Fruit fly (Drosophila melanogaster) whole organism, embryonic: ENCODE measurements around the gene CG43796.

ENCODE experiments used
- Abd-B ChIP-seq: fragments of 200-800 bp; sonication (Bioruptor generic); optimal IDR thresholded peaks from 2 replicates; lab custom pipeline; 2018; ENCODE audit warnings: missing biosample characterization, mild to moderate bottlenecking, missing genetic modification characterization, moderate library complexity
- Ada2b ChIP-seq: fragments of 200-800 bp; sonication (Bioruptor generic); IDR thresholded peaks from 2 replicates; pipeline ENCODE4 v1.3.6; 2022; ENCODE audit warnings: missing biosample characterization, missing genetic modification characterization
- Atf-2 ChIP-seq: fragments of 200-800 bp; sonication (Bioruptor generic); optimal IDR thresholded peaks from 2 replicates; lab custom pipeline; 2016; ENCODE audit warnings: missing biosample characterization, missing genetic modification characterization
- Atf6 ChIP-seq: fragments of 200-800 bp; sonication (Bioruptor generic); IDR thresholded peaks from 2 replicates; pipeline ENCODE4 v1.3.6; 2022; ENCODE audit warnings: missing biosample characterization, missing genetic modification characterization
- Bdp1 ChIP-seq: fragments of 200-800 bp; sonication (Bioruptor generic); optimal IDR thresholded peaks from 3 replicates; lab custom pipeline; 2016; ENCODE audit warnings: missing biosample characterization, missing genetic modification characterization
- CG10209 ChIP-seq: fragments of 200-800 bp; sonication (Bioruptor generic); optimal IDR thresholded peaks from 3 replicates; lab custom pipeline; 2017; ENCODE audit warnings: missing biosample characterization, mild to moderate bottlenecking, missing genetic modification characterization, missing genetic modification reagents
- CG12769 ChIP-seq: fragments of 200-800 bp; sonication (Bioruptor generic); optimal IDR thresholded peaks from 2 replicates; lab custom pipeline; 2019; ENCODE audit warnings: missing biosample characterization, mild to moderate bottlenecking, missing genetic modification characterization, moderate library complexity
- CG14965 ChIP-seq: fragments of 200-800 bp; sonication (Bioruptor generic); optimal IDR thresholded peaks from 2 replicates; lab custom pipeline; 2016; ENCODE audit warnings: missing biosample characterization, missing genetic modification characterization, borderline replicate concordance
- CG1602 ChIP-seq: fragments of 200-800 bp; sonication (Bioruptor generic); optimal IDR thresholded peaks from 3 replicates; lab custom pipeline; 2016; ENCODE audit warnings: missing biosample characterization, missing genetic modification characterization
- CG16813 ChIP-seq: fragments of 200-800 bp; sonication (Bioruptor generic); IDR thresholded peaks from 3 replicates; pipeline ENCODE4 v1.3.6; 2022; ENCODE audit warnings: missing biosample characterization, missing genetic modification characterization; ENCODE audit not compliant: partially characterized antibody
- CG18011 ChIP-seq: fragments of 200-800 bp; sonication (Bioruptor generic); optimal IDR thresholded peaks from 2 replicates; lab custom pipeline; 2017; ENCODE audit warnings: missing biosample characterization, missing genetic modification characterization, mild to moderate bottlenecking, moderate library complexity, missing genotype
- CG1832 ChIP-seq: fragments of 200-800 bp; sonication (Bioruptor generic); optimal IDR thresholded peaks from 2 replicates; lab custom pipeline; 2017; ENCODE audit warnings: missing biosample characterization, mild to moderate bottlenecking, missing genetic modification characterization, inconsistent platforms
- CG2202 ChIP-seq: fragments of 200-800 bp; sonication (Bioruptor generic); optimal IDR thresholded peaks from 2 replicates; lab custom pipeline; 2018; ENCODE audit warnings: missing biosample characterization, mild to moderate bottlenecking, missing genetic modification characterization
- CG30431 ChIP-seq: fragments of 200-800 bp; sonication (Bioruptor generic); optimal IDR thresholded peaks from 2 replicates; lab custom pipeline; 2017; ENCODE audit warnings: missing biosample characterization, missing genetic modification characterization
- CG6854 ChIP-seq: fragments of 200-800 bp; sonication (Bioruptor generic); optimal IDR thresholded peaks from 3 replicates; lab custom pipeline; 2017; ENCODE audit warnings: missing biosample characterization, mild to moderate bottlenecking, missing genetic modification characterization
- CG7556 ChIP-seq: fragments of 200-800 bp; sonication (Bioruptor generic); optimal IDR thresholded peaks from 2 replicates; lab custom pipeline; 2017; ENCODE audit warnings: missing biosample characterization, mild to moderate bottlenecking, missing genetic modification characterization
- CG8944 ChIP-seq: fragments of 200-800 bp; sonication (Bioruptor generic); optimal IDR thresholded peaks from 3 replicates; lab custom pipeline; 2016; ENCODE audit warnings: missing biosample characterization, missing genetic modification characterization
- CG9215 ChIP-seq: fragments of 200-800 bp; sonication (Bioruptor generic); IDR thresholded peaks from 2 replicates; pipeline ENCODE4 v1.3.6; 2022; ENCODE audit warnings: missing biosample characterization, missing genetic modification characterization
- Deaf1 ChIP-seq: fragments of 200-800 bp; optimal IDR thresholded peaks from 3 replicates; lab custom pipeline; 2019; ENCODE audit warnings: missing biosample characterization, mild to moderate bottlenecking, missing genetic modification characterization, moderate library complexity
- Dip3 ChIP-seq: fragments of 200-800 bp; sonication (Bioruptor generic); optimal IDR thresholded peaks from 3 replicates; lab custom pipeline; 2016; ENCODE audit warnings: missing biosample characterization, missing genetic modification characterization
- Doc2 ChIP-seq: fragments of 200-800 bp; sonication (Bioruptor generic); IDR thresholded peaks from 2 replicates; pipeline ENCODE4 v1.3.6; 2022; ENCODE audit warnings: missing biosample characterization, missing genetic modification characterization
- Doc3 ChIP-seq: fragments of 200-800 bp; sonication (Bioruptor generic); IDR thresholded peaks from 3 replicates; pipeline ENCODE4 v1.3.6; 2022; ENCODE audit warnings: missing biosample characterization, missing genetic modification characterization; ENCODE audit not compliant: partially characterized antibody
- Eip74EF ChIP-seq, 2 experiments: fragments of 200-800 bp in 1 of 2; fragments of >200 bp in 1 of 2; sonication (Bioruptor generic) in 1 of 2; optimal IDR thresholded peaks; 2 replicates each; lab custom pipeline; 2017 to 2019; ENCODE audit warnings: missing biosample characterization in 2 of 2, missing genetic modification characterization in 2 of 2, mild to moderate bottlenecking in 1 of 2, moderate library complexity in 1 of 2
- Hand ChIP-seq: fragments of 200-800 bp; sonication (Bioruptor generic); optimal IDR thresholded peaks from 2 replicates; lab custom pipeline; 2017; ENCODE audit warnings: mild to moderate bottlenecking, missing biosample characterization, missing genetic modification reagents, missing genetic modification characterization
- MESR4 ChIP-seq: fragments of 200-800 bp; sonication (Bioruptor generic); optimal IDR thresholded peaks from 2 replicates; lab custom pipeline; 2018; ENCODE audit warnings: missing biosample characterization, mild to moderate bottlenecking, missing genetic modification characterization, moderate library complexity
- Stat92E ChIP-seq, 3 experiments: fragments of >200 bp in 2 of 3; fragments of 200-800 bp in 1 of 3; sonication (Bioruptor generic) in 1 of 3; optimal IDR thresholded peaks; 2 replicates each; lab custom pipeline; 2017 to 2019; ENCODE audit warnings: missing biosample characterization in 3 of 3, missing genetic modification characterization in 3 of 3, mild to moderate bottlenecking in 1 of 3, moderate library complexity in 1 of 3
- TFAM ChIP-seq: fragments of 200-800 bp; sonication (Bioruptor generic); optimal IDR thresholded peaks from 2 replicates; lab custom pipeline; 2017; ENCODE audit warnings: missing biosample characterization, missing genetic modification characterization, inconsistent platforms
- al ChIP-seq: fragments of 200-800 bp; sonication (Bioruptor generic); IDR thresholded peaks from 2 replicates; pipeline ENCODE4 v1.3.6; 2022; ENCODE audit warnings: missing biosample characterization, missing genetic modification characterization
- ap ChIP-seq: fragments of 200-800 bp; sonication (Bioruptor generic); IDR thresholded peaks from 2 replicates; pipeline ENCODE4 v1.3.6; 2022; ENCODE audit warnings: missing biosample characterization, missing genetic modification characterization
- ara ChIP-seq: fragments of 200-800 bp; sonication (Bioruptor generic); IDR thresholded peaks from 2 replicates; pipeline ENCODE4 v1.3.6; 2022; ENCODE audit warnings: missing biosample characterization, missing genetic modification characterization
- ato ChIP-seq: fragments of 200-800 bp; sonication (Bioruptor generic); IDR thresholded peaks from 2 replicates; pipeline ENCODE4 v1.3.6; 2022; ENCODE audit warnings: missing biosample characterization, missing genetic modification characterization; ENCODE audit not compliant: partially characterized antibody
- bigmax ChIP-seq: fragments of 200-800 bp; sonication (Bioruptor generic); optimal IDR thresholded peaks from 2 replicates; lab custom pipeline; 2018; ENCODE audit warnings: missing biosample characterization, mild to moderate bottlenecking, missing genetic modification characterization
- da ChIP-seq: fragments of 200-800 bp; sonication (Bioruptor generic); optimal IDR thresholded peaks from 2 replicates; lab custom pipeline; 2016; ENCODE audit warnings: missing biosample characterization, missing genetic modification characterization
- dm ChIP-seq: fragments of 200-800 bp; sonication (Bioruptor generic); optimal IDR thresholded peaks from 3 replicates; lab custom pipeline; 2016; ENCODE audit warnings: missing biosample characterization, missing genetic modification characterization
- ems ChIP-seq: fragments of 200-800 bp; sonication (Bioruptor generic); optimal IDR thresholded peaks from 3 replicates; lab custom pipeline; 2016; ENCODE audit warnings: missing biosample characterization, missing genetic modification characterization
- gro ChIP-seq: fragments of 200-800 bp; sonication (Bioruptor generic); optimal IDR thresholded peaks from 2 replicates; lab custom pipeline; 2016; ENCODE audit warnings: missing biosample characterization, missing genetic modification characterization
- lbe ChIP-seq: fragments of 200-800 bp; sonication (Bioruptor generic); optimal IDR thresholded peaks from 2 replicates; lab custom pipeline; 2016; ENCODE audit warnings: missing biosample characterization, mild to moderate bottlenecking, missing genetic modification characterization
- lmd ChIP-seq: fragments of 200-800 bp; sonication (Bioruptor generic); IDR thresholded peaks from 2 replicates; pipeline ENCODE4 v1.3.6; 2022; ENCODE audit warnings: missing biosample characterization, missing genetic modification characterization
- maf-S ChIP-seq: fragments of 200-800 bp; sonication (Bioruptor generic); optimal IDR thresholded peaks from 2 replicates; lab custom pipeline; 2016; ENCODE audit warnings: missing biosample characterization, missing genetic modification characterization
- pros ChIP-seq: fragments of 200-800 bp; sonication (Bioruptor generic); optimal IDR thresholded peaks from 3 replicates; lab custom pipeline; 2019; ENCODE audit warnings: missing biosample characterization, mild to moderate bottlenecking, missing genetic modification characterization, moderate library complexity
- pum ChIP-seq: fragments of 200-800 bp; sonication (Bioruptor generic); optimal IDR thresholded peaks from 2 replicates; lab custom pipeline; 2016; ENCODE audit warnings: missing biosample characterization, missing genetic modification characterization
- schlank ChIP-seq: fragments of 200-800 bp; sonication (Bioruptor generic); optimal IDR thresholded peaks from 2 replicates; lab custom pipeline; 2018; ENCODE audit warnings: missing biosample characterization, mild to moderate bottlenecking, missing genetic modification characterization
- sim ChIP-seq: fragments of 200-800 bp; sonication (Bioruptor generic); IDR thresholded peaks from 2 replicates; pipeline ENCODE4 v1.3.6; 2022; ENCODE audit warnings: missing biosample characterization, missing genetic modification characterization
- sr ChIP-seq: fragments of 200-800 bp; sonication (Bioruptor generic); IDR thresholded peaks from 3 replicates; pipeline ENCODE4 v1.3.6; 2022; ENCODE audit warnings: missing biosample characterization, missing genetic modification characterization
- stc ChIP-seq: fragments of 200-800 bp; sonication (Bioruptor generic); IDR thresholded peaks from 2 replicates; pipeline ENCODE4 v1.3.6; 2022; ENCODE audit warnings: missing biosample characterization, missing genetic modification characterization
- ttk ChIP-seq: fragments of 200-800 bp; sonication (Bioruptor generic); IDR thresholded peaks from 2 replicates; pipeline ENCODE4 v2.1.2; 2022; ENCODE audit warnings: missing biosample characterization, missing genetic modification characterization
- unc-4 ChIP-seq: fragments of 200-800 bp; sonication (Bioruptor generic); IDR thresholded peaks from 2 replicates; pipeline ENCODE4 v1.3.6; 2022; ENCODE audit warnings: missing biosample characterization, missing genetic modification characterization; ENCODE audit not compliant: partially characterized antibody

The CG43796 gene

dm6 chr2L:8463144-8464106, 18.7 kb upstream of the CG43796 start, which contains the start of gene Agpat2 (continued):
- TF ChIP-seq Hand (GFP tag; lab: Kevin White, UChicago) (peak; percentile 89), maf-S (GFP tag; lab: Kevin White, UChicago) (peak; percentile 75), CG16813 (GFP tag; lab: Robert Waterston, UW) (no peak), Ada2b (GFP tag; lab: Robert Waterston, UW) (peak; percentile 71), stc (GFP tag; lab: Robert Waterston, UW) (peak; percentile 81), Stat92E (GFP tag; optimal IDR thresholded peaks at IDR 0.05; lab: Kevin White, UChicago) (peak in 2 of 3 experiments; percentile 3 to 52), Dip3 (GFP tag; lab: Kevin White, UChicago) (peak; percentile 71), CG7556 (GFP tag; lab: Kevin White, UChicago) (peak; percentile 90), ap (peak; percentile 69), Atf-2 (GFP tag; lab: Kevin White, UChicago) (peak; percentile 81), ttk (peak; percentile 67), ems (GFP tag; lab: Kevin White, UChicago) (peak; percentile 82), Abd-B (peak; percentile 71), CG6854 (GFP tag; lab: Kevin White, UChicago) (peak; percentile 77), CG1602 (GFP tag; lab: Kevin White, UChicago) (peak; percentile 71), Bdp1 (GFP tag; lab: Kevin White, UChicago) (peak; percentile 64), Doc2 (peak; percentile 30; the same call in 1 of the 2 replicates), unc-4 (GFP tag; lab: Robert Waterston, UW) (no peak), CG10209 (GFP tag; lab: Kevin White, UChicago) (peak; percentile 83), schlank (tag; lab: Kevin White, UChicago) (peak; percentile 69), Doc3 (no peak), CG1832 (no peak), TFAM (GFP tag; lab: Kevin White, UChicago) (peak; percentile 19), sr (GFP tag; lab: Robert Waterston, UW) (0 out of 3 replicates have a peak, but pooled peaks have one; percentile 9), lmd (GFP tag; lab: Robert Waterston, UW) (peak; percentile 83), CG30431 (GFP tag; lab: Kevin White, UChicago) (peak; percentile 74), pum (GFP tag; lab: Kevin White, UChicago) (peak; percentile 70), CG2202 (tag; lab: Kevin White, UChicago) (peak; percentile 69), CG9215 (GFP tag; lab: Robert Waterston, UW) (peak; percentile 56; the same call in 1 of the 2 replicates), CG12769 (peak; percentile 72), bigmax (GFP tag; lab: Kevin White, UChicago) (no peak), CG18011 (peak; percentile 49), Eip74EF (GFP tag; optimal IDR thresholded peaks at IDR 0.05; lab: Kevin White, UChicago) (peak in 1 of 2 experiments; percentile 65), Atf6 (GFP tag; lab: Robert Waterston, UW) (peak; percentile 73), pros (GFP tag; lab: Kevin White, UChicago) (peak; percentile 96), da (peak; percentile 30), ato (GFP tag; lab: Robert Waterston, UW) (no peak), CG8944 (GFP tag; lab: Kevin White, UChicago) (peak; percentile 78), dm (GFP tag; lab: Kevin White, UChicago) (peak; percentile 61), ara (peak; percentile 75), sim (GFP tag; lab: Robert Waterston, UW) (0 out of 2 replicates have a peak, but pooled peaks have one; percentile 61), gro (peak; percentile 69), MESR4 (peak; percentile 12), Deaf1 (tag; lab: Kevin White, UChicago) (peak; percentile 42), lbe (peak; percentile 53), al (GFP tag; lab: Robert Waterston, UW) (no peak), CG14965 (GFP tag; lab: Kevin White, UChicago) (no peak)
